Fruit fly (Drosophila melanogaster) whole organism, prepupa: ENCODE results near the gene ry.

Experiments used
- CG11294 ChIP-seq: fragments of 200-800 bp; sonication (Bioruptor generic); IDR thresholded peaks from 2 replicates; pipeline ENCODE4 v1.3.6; 2022; ENCODE audit warnings: missing biosample characterization, missing genetic modification characterization
- CG15336 ChIP-seq: fragments of 200-800 bp; sonication (Bioruptor generic); IDR thresholded peaks from 2 replicates; pipeline ENCODE4 v1.3.6; 2022; ENCODE audit warnings: missing biosample characterization, missing genetic modification characterization
- CG16779 ChIP-seq: fragments of 200-800 bp; sonication (Bioruptor generic); optimal IDR thresholded peaks from 3 replicates; lab custom pipeline; 2017; ENCODE audit warnings: missing biosample characterization, mild to moderate bottlenecking, missing genetic modification characterization
- CG6163 ChIP-seq: fragments of 200-800 bp; sonication (Bioruptor generic); IDR thresholded peaks from 3 replicates; pipeline ENCODE4 v1.3.6; 2022; ENCODE audit warnings: missing biosample characterization, missing genetic modification characterization
- CG6808 ChIP-seq: fragments of 200-800 bp; sonication (Bioruptor generic); optimal IDR thresholded peaks from 3 replicates; lab custom pipeline; 2017; ENCODE audit warnings: missing biosample characterization, missing genetic modification characterization, mild to moderate bottlenecking, moderate library complexity, missing genetic modification reagents
- CG8119 ChIP-seq: fragments of 200-800 bp; sonication (Bioruptor generic); IDR thresholded peaks from 3 replicates; pipeline ENCODE4 v1.3.6; 2022; ENCODE audit warnings: missing biosample characterization, missing genetic modification characterization
- Hr38 ChIP-seq: sonication (Bioruptor generic); optimal IDR thresholded peaks from 2 replicates; lab custom pipeline; 2016; ENCODE audit warnings: missing biosample characterization, missing genetic modification characterization
- Hr39 ChIP-seq: fragments of 200-800 bp; sonication (Bioruptor generic); optimal IDR thresholded peaks from 2 replicates; lab custom pipeline; 2016; ENCODE audit warnings: missing biosample characterization, missing genetic modification characterization
- Sox102F ChIP-seq: fragments of 200-800 bp; sonication (Bioruptor generic); optimal IDR thresholded peaks from 2 replicates; lab custom pipeline; 2016; ENCODE audit warnings: missing biosample characterization, mild to moderate bottlenecking, missing genetic modification characterization
- Sox14 ChIP-seq: fragments of 200-800 bp; sonication (Bioruptor generic); optimal IDR thresholded peaks from 3 replicates; lab custom pipeline; 2016; ENCODE audit warnings: missing biosample characterization, missing genetic modification characterization
- dsx ChIP-seq: fragments of 200-800 bp; optimal IDR thresholded peaks from 3 replicates; lab custom pipeline; 2019; ENCODE audit warnings: missing biosample characterization, mild to moderate bottlenecking, missing genetic modification characterization, moderate library complexity; ENCODE audit not compliant: poor library complexity, severe bottlenecking
- ss ChIP-seq, 2 experiments: fragments of 200-800 bp; sonication (Bioruptor generic); optimal IDR thresholded peaks; 2 replicates in 1 of 2; 3 replicates in 1 of 2; lab custom pipeline; 2017 to 2018; ENCODE audit warnings: mild to moderate bottlenecking in 2 of 2, missing biosample characterization in 2 of 2, missing genetic modification characterization in 2 of 2, moderate library complexity in 1 of 2
- svp ChIP-seq: fragments of 200-800 bp; sonication (Bioruptor generic); peaks from one replicate; lab custom pipeline; 2016; ENCODE audit warnings: missing biosample characterization, missing genetic modification characterization
- vri ChIP-seq: fragments of 200-800 bp; sonication (Bioruptor generic); optimal IDR thresholded peaks from 3 replicates; lab custom pipeline; 2016; ENCODE audit warnings: missing biosample characterization, mild to moderate bottlenecking, missing genetic modification characterization

- TF ChIP-seq svp, result no peak
- TF ChIP-seq Hr39 (GFP tag; lab: Kevin White, UChicago), result no peak
- no peak for TF ChIP-seq CG6808 (GFP tag; lab: Kevin White, UChicago)
- TF ChIP-seq ss (GFP tag; optimal IDR thresholded peaks at IDR 0.05; lab: Kevin White, UChicago), result no peak
- TF ChIP-seq Sox14 (GFP tag; lab: Kevin White, UChicago), result no peak
- TF ChIP-seq Sox102F, result no peak
- no peak for TF ChIP-seq CG11294 (GFP tag; lab: Robert Waterston, UW)
- TF ChIP-seq CG15336 (GFP tag; lab: Robert Waterston, UW), result no peak
- no peak for TF ChIP-seq Hr38 (GFP tag; lab: Kevin White, UChicago)
- TF ChIP-seq CG8119 (GFP tag; lab: Robert Waterston, UW), result no peak
- no peak for TF ChIP-seq dsx (GFP tag; lab: Kevin White, UChicago)
- no peak for TF ChIP-seq vri (GFP tag; lab: Kevin White, UChicago)
- TF ChIP-seq CG16779, result no peak
- TF ChIP-seq CG6163 (GFP tag; lab: Robert Waterston, UW), result no peak
These were observed 12.1 kb downstream of the ry start, which contains the start of gene Hsc70-2 for dm6 chr3R:13044459-13044858.
